Worm (Caenorhabditis elegans): ENCODE results near the gene srw-60.

Gene srw-60

ce11 chrII:2939681-2940080 lies 18.7 kb upstream of the srw-60 start:
- TF ChIP-seq nhr-84 (tag; optimal IDR thresholded peaks at IDR 0.05): no peak
- TF ChIP-seq lin-39 (tag; optimal IDR thresholded peaks at IDR 0.05): no peak
- TF ChIP-seq mdl-1 (tag; optimal IDR thresholded peaks at IDR 0.05): no peak
- TF ChIP-seq lin-15B (tag; optimal IDR thresholded peaks at IDR 0.05): no peak
- no peak for TF ChIP-seq ceh-63 (GFP tag; optimal IDR thresholded peaks at IDR 0.05)
- TF ChIP-seq nhr-11 (tag; optimal IDR thresholded peaks at IDR 0.05): no peak
- no peak for TF ChIP-seq egl-13 (tag; optimal IDR thresholded peaks at IDR 0.05)
- no peak for TF ChIP-seq lin-13 (GFP tag; optimal IDR thresholded peaks at IDR 0.05)
- no peak for TF ChIP-seq fkh-10 (GFP tag; optimal IDR thresholded peaks at IDR 0.05)
- TF ChIP-seq ets-5 (GFP tag; IDR thresholded peaks at IDR 0.05): no peak
- TF ChIP-seq egl-27 (tag; optimal IDR thresholded peaks at IDR 0.05): no peak
- TF ChIP-seq snpc-4 (tag; optimal IDR thresholded peaks at IDR 0.05): no peak
- TF ChIP-seq unc-98 (GFP tag; IDR thresholded peaks at IDR 0.05): no peak
- no peak for TF ChIP-seq ceh-88 (GFP tag; IDR thresholded peaks at IDR 0.05)
- no peak for TF ChIP-seq efl-1 (optimal IDR thresholded peaks at IDR 0.05)
- no peak for TF ChIP-seq efl-1 (GFP tag; optimal IDR thresholded peaks at IDR 0.05 in 1 of 2)
- no peak for TF ChIP-seq nhr-71 (tag; optimal IDR thresholded peaks at IDR 0.05)
- TF ChIP-seq swsn-7 (tag; optimal IDR thresholded peaks at IDR 0.05): no peak
- TF ChIP-seq ceh-82 (tag; optimal IDR thresholded peaks at IDR 0.05): no peak
- no peak for TF ChIP-seq snu-23 (GFP tag; optimal IDR thresholded peaks at IDR 0.05)

- TF ChIP-seq nhr-47 (tag; optimal IDR thresholded peaks at IDR 0.05): no peak
- no peak for TF ChIP-seq lir-3 (tag; optimal IDR thresholded peaks at IDR 0.05; ENCODE audit: poor library complexity)
- no peak for TF ChIP-seq ama-1 (optimal IDR thresholded peaks at IDR 0.05)
- TF ChIP-seq pag-3 (tag; optimal IDR thresholded peaks at IDR 0.05; ENCODE audit: borderline replicate concordance, insufficient read depth): no peak
- TF ChIP-seq vab-15 (tag; optimal IDR thresholded peaks at IDR 0.05): no peak
- no peak for TF ChIP-seq snu-23 (GFP tag; optimal IDR thresholded peaks at IDR 0.05)
- no peak for TF ChIP-seq nhr-237 (tag; optimal IDR thresholded peaks at IDR 0.05)
- no peak for TF ChIP-seq unc-30 (tag; optimal IDR thresholded peaks at IDR 0.05)
- TF ChIP-seq zip-4 (GFP tag; optimal IDR thresholded peaks at IDR 0.05): no peak
- no peak for TF ChIP-seq pqm-1 (tag; optimal IDR thresholded peaks at IDR 0.05)
- TF ChIP-seq egl-13 (tag; optimal IDR thresholded peaks at IDR 0.05): no peak
- no peak for TF ChIP-seq ets-5 (GFP tag; IDR thresholded peaks at IDR 0.05)
These were observed 17.7 kb upstream of the srw-60 start, which contains the start of gene irld-66 for ce11 chrII:2940747-2941146. TSS of gene irld-66 (minus strand) at chrII:2940847.

ce11 chrII:2943966-2944365 lies 14.4 kb upstream of the srw-60 start, which contains the start of the genes irld-50 and irld-49:
TSS of gene irld-50 (minus strand) at chrII:2944066.
TSS of gene irld-49 (plus strand) at chrII:2944176.
- TF ChIP-seq zag-1 (tag; optimal IDR thresholded peaks at IDR 0.05) (no peak), pqm-1 (tag; optimal IDR thresholded peaks at IDR 0.05) (no peak), mef-2 (tag; optimal IDR thresholded peaks at IDR 0.05) (no peak), nhr-71 (tag; optimal IDR thresholded peaks at IDR 0.05) (no peak), fkh-8 (tag; optimal IDR thresholded peaks at IDR 0.05) (no peak), mep-1 (tag; optimal IDR thresholded peaks at IDR 0.05) (no peak), zip-4 (GFP tag; optimal IDR thresholded peaks at IDR 0.05) (no peak), Y116A8C.19 (tag; optimal IDR thresholded peaks at IDR 0.05; ENCODE audit: borderline replicate concordance) (no peak), ces-1 (GFP tag; optimal IDR thresholded peaks at IDR 0.05) (no peak)

ce11 chrII:2946438-2946837 lies 12.0 kb upstream of the srw-60 start, which contains the start of gene srw-79:
TSS of gene srw-79 (plus strand) at chrII:2946738.
- TF ChIP-seq zip-4 (GFP tag; optimal IDR thresholded peaks at IDR 0.05): no peak
- no peak for TF ChIP-seq lin-35 (GFP tag; optimal IDR thresholded peaks at IDR 0.05)
- TF ChIP-seq ceh-63 (GFP tag; optimal IDR thresholded peaks at IDR 0.05): no peak
- no peak for TF ChIP-seq sptf-1 (tag; optimal IDR thresholded peaks at IDR 0.05)
- TF ChIP-seq unc-98 (GFP tag; IDR thresholded peaks at IDR 0.05): no peak
